Fruit fly (Drosophila melanogaster): ENCODE data around the gene spd-2.

Gene spd-2

DNA sequence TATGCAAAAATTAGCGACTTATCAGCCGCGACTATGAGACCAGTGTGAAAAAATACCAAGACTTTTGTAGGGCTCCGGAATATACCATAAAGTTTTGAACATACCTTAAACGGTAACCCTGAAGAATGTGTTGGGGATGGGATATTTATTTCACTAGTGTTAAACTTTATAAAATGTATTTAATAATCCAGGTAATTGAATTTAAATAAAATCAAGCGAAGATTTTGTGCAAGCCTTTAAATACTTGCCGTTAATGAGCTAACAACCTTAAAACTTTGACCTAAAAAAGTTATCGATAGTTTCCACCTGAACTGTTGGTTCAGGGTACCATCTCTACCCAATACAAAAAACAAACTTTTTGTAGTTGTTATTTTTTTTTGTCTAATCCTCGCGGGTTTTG is 17.3 kb upstream of the spd-2 start, which contains the start of gene CG4101:
CG4101 (plus strand) TSS at position 335 of the 400 bp plus-strand sequence.
- peak; percentile 62 for TF ChIP-seq sage (GFP tag; optimal IDR thresholded peaks at IDR 0.05)
- no peak for TF ChIP-seq Dif (GFP tag; optimal IDR thresholded peaks at IDR 0.05; ENCODE audit: partially characterized antibody)
- TF ChIP-seq HLH106 (tag; optimal IDR thresholded peaks at IDR 0.05): peak; percentile 85
- peak; percentile 87 for TF ChIP-seq rgr (GFP tag; optimal IDR thresholded peaks at IDR 0.05)
- TF ChIP-seq Hr78 (GFP tag; optimal IDR thresholded peaks at IDR 0.05): no peak
- TF ChIP-seq Mio (GFP tag; optimal IDR thresholded peaks at IDR 0.05): peak; percentile 6
- TF ChIP-seq Hnf4 (GFP tag; optimal IDR thresholded peaks at IDR 0.05): peak; percentile 92
- TF ChIP-seq foxo (GFP tag; optimal IDR thresholded peaks at IDR 0.05): peak; percentile 51 to 88
- no peak for TF ChIP-seq Dfd (GFP tag; optimal IDR thresholded peaks at IDR 0.05)
- peak; percentile 74 for TF ChIP-seq psq (GFP tag; optimal IDR thresholded peaks at IDR 0.05)
- no peak for TF ChIP-seq pan (optimal IDR thresholded peaks at IDR 0.05)
- peak; percentile 79 for TF ChIP-seq woc (GFP tag; optimal IDR thresholded peaks at IDR 0.05)
- TF ChIP-seq Rel (GFP tag; optimal IDR thresholded peaks at IDR 0.05): no peak
- peak; percentile 61 for TF ChIP-seq Rel (tag; optimal IDR thresholded peaks at IDR 0.05)
- no peak for TF ChIP-seq Vsx2 (GFP tag; optimal IDR thresholded peaks at IDR 0.05; ENCODE audit: partially characterized antibody)
- peak; percentile 75 for TF ChIP-seq CG9705 (GFP tag; optimal IDR thresholded peaks at IDR 0.05)
- peak; percentile 85 for TF ChIP-seq ey (GFP tag; optimal IDR thresholded peaks at IDR 0.05)
- peak; percentile 77 for TF ChIP-seq GATAd (GFP tag; optimal IDR thresholded peaks at IDR 0.05)
- TF ChIP-seq fru (GFP tag; optimal IDR thresholded peaks at IDR 0.05): peak; percentile 84
- TF ChIP-seq br (GFP tag; optimal IDR thresholded peaks at IDR 0.05): peak; percentile 80
- no peak for TF ChIP-seq jim (GFP tag; optimal IDR thresholded peaks at IDR 0.05)
- peak; percentile 54 for TF ChIP-seq dmrt93B (GFP tag; optimal IDR thresholded peaks at IDR 0.05)
- no peak for TF ChIP-seq Abd-B (GFP tag; optimal IDR thresholded peaks at IDR 0.05)
- peak; percentile 77 for TF ChIP-seq OdsH (GFP tag; optimal IDR thresholded peaks at IDR 0.05)
- peak; percentile 82 for TF ChIP-seq sv (GFP tag; optimal IDR thresholded peaks at IDR 0.05)
- TF ChIP-seq CG32264 (GFP tag; optimal IDR thresholded peaks at IDR 0.05): peak; percentile 62
- TF ChIP-seq dsf (GFP tag; optimal IDR thresholded peaks at IDR 0.05; ENCODE audit: borderline replicate concordance): peak; percentile 77
- TF ChIP-seq usp (GFP tag; optimal IDR thresholded peaks at IDR 0.05): no peak
- TF ChIP-seq dl (GFP tag; optimal IDR thresholded peaks at IDR 0.05; ENCODE audit: insufficient read depth in 1 of 2, partially characterized antibody in 2 of 2): no peak
- TF ChIP-seq tai (GFP tag; optimal IDR thresholded peaks at IDR 0.05): no peak
- peak; percentile 89 for TF ChIP-seq Jra (GFP tag; optimal IDR thresholded peaks at IDR 0.05)
- no peak for TF ChIP-seq lola (GFP tag; optimal IDR thresholded peaks at IDR 0.05)
- TF ChIP-seq CrebA (GFP tag; optimal IDR thresholded peaks at IDR 0.05; ENCODE audit: borderline replicate concordance): no peak
- no peak for TF ChIP-seq N (GFP tag; optimal IDR thresholded peaks at IDR 0.05)
- TF ChIP-seq Myc (optimal IDR thresholded peaks at IDR 0.05): peak; percentile 13
- peak; percentile 83 for TF ChIP-seq Sp1 (GFP tag; optimal IDR thresholded peaks at IDR 0.05)
- peak; percentile 21 for TF ChIP-seq Hr83 (GFP tag; optimal IDR thresholded peaks at IDR 0.05; ENCODE audit: poor library complexity, severe bottlenecking)
- TF ChIP-seq brk (GFP tag; optimal IDR thresholded peaks at IDR 0.05): peak; percentile 90
- TF ChIP-seq h (GFP tag; optimal IDR thresholded peaks at IDR 0.05): peak; percentile 90

DNA sequence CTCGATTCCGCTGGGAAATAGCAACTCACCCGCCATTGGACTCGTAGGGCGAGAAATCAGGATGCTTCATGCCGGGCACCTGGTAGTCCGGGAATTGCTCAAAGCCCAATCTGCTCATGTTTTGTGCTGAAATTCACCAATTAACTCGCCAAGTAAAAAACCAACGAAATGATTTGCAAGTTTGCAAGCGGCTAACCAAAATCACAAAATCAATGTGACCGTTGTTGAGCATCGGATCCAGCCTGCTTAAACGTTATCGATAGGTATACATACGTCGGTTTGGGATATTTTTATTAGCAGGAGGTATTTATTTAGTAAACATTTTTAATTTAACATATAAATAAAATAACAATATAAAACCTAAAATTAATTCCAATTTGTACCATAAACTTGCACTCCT is 15.4 kb upstream of the spd-2 start, which contains the start of gene Prosbeta6:
Prosbeta6 (minus strand) TSS at position 218 of the 400 bp plus-strand sequence.
- TF ChIP-seq Hr83 (GFP tag; optimal IDR thresholded peaks at IDR 0.05; ENCODE audit: poor library complexity, severe bottlenecking) (no peak), brk (GFP tag; optimal IDR thresholded peaks at IDR 0.05) (peak; percentile 25), GATAd (GFP tag; optimal IDR thresholded peaks at IDR 0.05) (no peak), h (GFP tag; optimal IDR thresholded peaks at IDR 0.05) (no peak)

DNA sequence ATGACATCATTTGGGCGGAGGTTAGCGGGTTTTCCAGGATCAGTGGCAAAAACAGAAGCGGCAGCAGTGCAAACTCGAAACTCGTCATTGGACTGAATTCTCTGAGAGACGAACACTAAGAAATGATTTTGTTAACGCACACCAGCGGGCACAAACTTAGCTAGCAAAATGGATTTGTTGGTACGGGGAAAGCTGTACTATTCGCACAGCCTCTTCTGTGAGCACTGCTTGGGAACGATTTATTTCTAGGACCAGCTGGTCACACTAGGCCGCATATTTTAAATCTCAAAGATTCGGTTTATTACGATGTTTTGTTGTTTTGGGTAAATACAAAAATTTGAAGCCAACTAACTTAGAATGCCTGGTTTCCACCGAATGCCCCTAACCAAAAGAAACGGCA is 14.3 kb upstream of the spd-2 start, which contains the start of gene CG4098:
CG4098 (minus strand) TSS at position 228 of the 400 bp plus-strand sequence.
- TF ChIP-seq foxo (GFP tag; optimal IDR thresholded peaks at IDR 0.05) (peak in 1 of 2 experiments; percentile 86), jim (GFP tag; optimal IDR thresholded peaks at IDR 0.05) (peak; percentile 47), Hnf4 (GFP tag; optimal IDR thresholded peaks at IDR 0.05) (peak; percentile 77), tai (GFP tag; optimal IDR thresholded peaks at IDR 0.05) (no peak), CrebA (GFP tag; optimal IDR thresholded peaks at IDR 0.05; ENCODE audit: borderline replicate concordance) (no peak), Hr83 (GFP tag; optimal IDR thresholded peaks at IDR 0.05; ENCODE audit: poor library complexity, severe bottlenecking) (peak; percentile 97), CG32264 (GFP tag; optimal IDR thresholded peaks at IDR 0.05) (no peak), woc (GFP tag; optimal IDR thresholded peaks at IDR 0.05) (peak; percentile 88), OdsH (GFP tag; optimal IDR thresholded peaks at IDR 0.05) (peak; percentile 65), usp (GFP tag; optimal IDR thresholded peaks at IDR 0.05) (no peak), CG9705 (GFP tag; optimal IDR thresholded peaks at IDR 0.05) (peak; percentile 10), rgr (GFP tag; optimal IDR thresholded peaks at IDR 0.05) (peak; percentile 79), HLH106 (tag; optimal IDR thresholded peaks at IDR 0.05) (peak; percentile 47), Rel (GFP tag; optimal IDR thresholded peaks at IDR 0.05) (no peak), Rel (tag; optimal IDR thresholded peaks at IDR 0.05) (peak; percentile 40), Abd-B (GFP tag; optimal IDR thresholded peaks at IDR 0.05) (no peak), Hr78 (GFP tag; optimal IDR thresholded peaks at IDR 0.05) (no peak), ey (GFP tag; optimal IDR thresholded peaks at IDR 0.05) (peak; percentile 69), sage (GFP tag; optimal IDR thresholded peaks at IDR 0.05) (no peak), sv (GFP tag; optimal IDR thresholded peaks at IDR 0.05) (peak; percentile 6), br (GFP tag; optimal IDR thresholded peaks at IDR 0.05) (peak; percentile 76), dsf (GFP tag; optimal IDR thresholded peaks at IDR 0.05; ENCODE audit: borderline replicate concordance) (no peak), fru (GFP tag; optimal IDR thresholded peaks at IDR 0.05) (peak; percentile 63), psq (GFP tag; optimal IDR thresholded peaks at IDR 0.05) (peak; percentile 34), pan (optimal IDR thresholded peaks at IDR 0.05) (no peak), GATAd (GFP tag; optimal IDR thresholded peaks at IDR 0.05) (peak; percentile 1), Dfd (GFP tag; optimal IDR thresholded peaks at IDR 0.05) (no peak), Mio (GFP tag; optimal IDR thresholded peaks at IDR 0.05) (peak; percentile 28), h (GFP tag; optimal IDR thresholded peaks at IDR 0.05) (peak; percentile 67), Sp1 (GFP tag; optimal IDR thresholded peaks at IDR 0.05) (peak; percentile 51), Myc (optimal IDR thresholded peaks at IDR 0.05) (no peak), Jra (GFP tag; optimal IDR thresholded peaks at IDR 0.05) (peak; percentile 43), dl (GFP tag; optimal IDR thresholded peaks at IDR 0.05; ENCODE audit: insufficient read depth in 1 of 2, partially characterized antibody in 2 of 2) (no peak), lola (GFP tag; optimal IDR thresholded peaks at IDR 0.05) (no peak)

Measured in whole organism, wandering third instar larva.